Fruit fly (Drosophila melanogaster): Measurements from ENCODE around the gene CG14891.

- TF ChIP-seq C15 (GFP tag; IDR thresholded peaks at IDR 0.05) (no peak), esg (GFP tag; conservative IDR thresholded peaks at IDR 0.05) (no peak), CG30020 (tag; optimal IDR thresholded peaks at IDR 0.05) (no peak)
Observed at dm6 chr3R:16604715-16605114, 33.4 kb downstream of the CG14891 start, which contains the start of gene CG10345.

All from whole organism, embryonic.